Worm (Caenorhabditis elegans): ENCODE data around the gene B0524.2.

The B0524.2 gene

ce11 chrIII:1893851-1894250, at the start of gene B0524.2, which contains the start of gene B0524.5:
TSS of gene B0524.2 (plus strand) at chrIII:1894057.
TSS of gene B0524.5 (minus strand) at chrIII:1893890.
- no peak for TF ChIP-seq unc-62 (GFP tag; optimal IDR thresholded peaks at IDR 0.05)

ce11 chrIII:1848747-1849146, 45.1 kb upstream of the B0524.2 start, which contains the start of gene pqn-82:
TSS of gene pqn-82 (plus strand) at chrIII:1849047.
- TF ChIP-seq unc-62 (GFP tag; optimal IDR thresholded peaks at IDR 0.05): no peak

ce11 chrIII:1852126-1852717, 41.6 kb upstream of the B0524.2 start:
- TF ChIP-seq unc-62 (GFP tag; optimal IDR thresholded peaks at IDR 0.05): no peak

- TF ChIP-seq unc-62 (GFP tag; optimal IDR thresholded peaks at IDR 0.05): no peak
Measured at ce11 chrIII:1853944-1854343, 39.9 kb upstream of the B0524.2 start.

ce11 chrIII:1855092-1855491, 38.8 kb upstream of the B0524.2 start, which contains the start of gene hlh-33:
TSS of gene hlh-33 (plus strand) at chrIII:1855392.
- TF ChIP-seq unc-62 (GFP tag; optimal IDR thresholded peaks at IDR 0.05): no peak

- no peak for TF ChIP-seq unc-62 (GFP tag; optimal IDR thresholded peaks at IDR 0.05)
Measured at ce11 chrIII:1856175-1856574, 37.7 kb upstream of the B0524.2 start.

ce11 chrIII:1856679-1857078, 37.2 kb upstream of the B0524.2 start:
- TF ChIP-seq unc-62 (GFP tag; optimal IDR thresholded peaks at IDR 0.05): no peak

ce11 chrIII:1859532-1859931, 34.3 kb upstream of the B0524.2 start, which contains the start of gene ddp-1:
TSS of gene ddp-1 (plus strand) at chrIII:1859888.
- no peak for TF ChIP-seq unc-62 (GFP tag; optimal IDR thresholded peaks at IDR 0.05)

- no peak for TF ChIP-seq unc-62 (GFP tag; optimal IDR thresholded peaks at IDR 0.05)
Measured at ce11 chrIII:1860129-1860528, 33.7 kb upstream of the B0524.2 start, which contains the start of gene ttc-7. TSS of gene ttc-7 (plus strand) at chrIII:1860429.

ce11 chrIII:1876267-1876865, 17.5 kb upstream of the B0524.2 start:
- no peak for TF ChIP-seq unc-62 (GFP tag; optimal IDR thresholded peaks at IDR 0.05)

- TF ChIP-seq unc-62 (GFP tag; optimal IDR thresholded peaks at IDR 0.05): no peak
Measured at ce11 chrIII:1877189-1877588, 16.7 kb upstream of the B0524.2 start.

ce11 chrIII:1878065-1878464, 15.8 kb upstream of the B0524.2 start, which contains the start of gene smi-1:
TSS of gene smi-1 (plus strand) at chrIII:1878365.
- no peak for TF ChIP-seq unc-62 (GFP tag; optimal IDR thresholded peaks at IDR 0.05)

ce11 chrIII:1878918-1879317, 14.9 kb upstream of the B0524.2 start:
- no peak for TF ChIP-seq unc-62 (GFP tag; optimal IDR thresholded peaks at IDR 0.05)

- no peak for TF ChIP-seq unc-62 (GFP tag; optimal IDR thresholded peaks at IDR 0.05)
Measured at ce11 chrIII:1880221-1880620, 13.6 kb upstream of the B0524.2 start.

- TF ChIP-seq unc-62 (GFP tag; optimal IDR thresholded peaks at IDR 0.05): no peak
Measured at ce11 chrIII:1882678-1883077, 11.2 kb upstream of the B0524.2 start.

- TF ChIP-seq unc-62 (GFP tag; optimal IDR thresholded peaks at IDR 0.05): no peak
Measured at ce11 chrIII:1886914-1887313, 6.9 kb upstream of the B0524.2 start.

- no peak for TF ChIP-seq unc-62 (GFP tag; optimal IDR thresholded peaks at IDR 0.05)
Measured at ce11 chrIII:1887354-1887753, 6.5 kb upstream of the B0524.2 start, which contains the start of gene B0524.3. TSS of gene B0524.3 (plus strand) at chrIII:1887654.
